Fruit fly (Drosophila melanogaster): ENCODE data around the gene CG5334.

The CG5334 gene

dm6 chrX:14738420-14738819, 36.7 kb upstream of the CG5334 start:
- TF ChIP-seq CG3919 (GFP tag; optimal IDR thresholded peaks at IDR 0.05) = peak; percentile 21
- no peak for TF ChIP-seq CG11294 (GFP tag; IDR thresholded peaks at IDR 0.05)
- TF ChIP-seq CG11762 (GFP tag; optimal IDR thresholded peaks at IDR 0.05; ENCODE audit: insufficient read depth) = no peak
- no peak for TF ChIP-seq spab (GFP tag; optimal IDR thresholded peaks at IDR 0.05)
- TF ChIP-seq CG6276 (GFP tag; optimal IDR thresholded peaks at IDR 0.05) = peak; percentile 15
- no peak for TF ChIP-seq CG6854 (GFP tag; optimal IDR thresholded peaks at IDR 0.05)
- no peak for TF ChIP-seq fkh (GFP tag; optimal IDR thresholded peaks at IDR 0.05)
- TF ChIP-seq CG31627 (GFP tag; optimal IDR thresholded peaks at IDR 0.05) = no peak
- TF ChIP-seq CG32006 (GFP tag; optimal IDR thresholded peaks at IDR 0.05) = peak; percentile 66
- TF ChIP-seq topi (GFP tag; optimal IDR thresholded peaks at IDR 0.05) = no peak
- TF ChIP-seq CG34406 (GFP tag; optimal IDR thresholded peaks at IDR 0.05) = no peak
- TF ChIP-seq dac (GFP tag; optimal IDR thresholded peaks at IDR 0.05) = peak; percentile 18
- TF ChIP-seq svp (GFP tag) = no peak
- TF ChIP-seq CG7368 (GFP tag; optimal IDR thresholded peaks at IDR 0.05) = no peak
- TF ChIP-seq Hr39 (GFP tag; optimal IDR thresholded peaks at IDR 0.05) = peak; percentile 20
- no peak for TF ChIP-seq Blimp-1 (GFP tag; optimal IDR thresholded peaks at IDR 0.05)
- TF ChIP-seq Eip78C (GFP tag) = peak; percentile 50
- no peak for TF ChIP-seq Sox102F (GFP tag; optimal IDR thresholded peaks at IDR 0.05)
- peak; percentile 5 for TF ChIP-seq CG4318 (GFP tag; optimal IDR thresholded peaks at IDR 0.05)
- TF ChIP-seq OdsH (GFP tag; optimal IDR thresholded peaks at IDR 0.05) = peak; percentile 28
- peak; percentile 50 for TF ChIP-seq CG15336 (GFP tag; IDR thresholded peaks at IDR 0.05)
- no peak for TF ChIP-seq esn (GFP tag; optimal IDR thresholded peaks at IDR 0.05)
- TF ChIP-seq Sox14 (GFP tag; optimal IDR thresholded peaks at IDR 0.05) = peak; percentile 19
- TF ChIP-seq Met (GFP tag; optimal IDR thresholded peaks at IDR 0.05) = no peak
- TF ChIP-seq achi (GFP tag; optimal IDR thresholded peaks at IDR 0.05) = peak; percentile 21
- peak; percentile 5 for TF ChIP-seq Eip75B (GFP tag; optimal IDR thresholded peaks at IDR 0.05)
- TF ChIP-seq pdm3 (GFP tag; optimal IDR thresholded peaks at IDR 0.05) = peak; percentile 39
- no peak for TF ChIP-seq Hr38 (GFP tag; optimal IDR thresholded peaks at IDR 0.05)
- TF ChIP-seq CG8119 (GFP tag; IDR thresholded peaks at IDR 0.05) = peak; percentile 43; the same call in 2 of the 3 replicates
- TF ChIP-seq salr (GFP tag; optimal IDR thresholded peaks at IDR 0.05) = no peak
- no peak for TF ChIP-seq ss (GFP tag; optimal IDR thresholded peaks at IDR 0.05)
- TF ChIP-seq CG6163 (GFP tag; IDR thresholded peaks at IDR 0.05) = peak; percentile 27; the same call in 1 of the 3 replicates
- TF ChIP-seq acj6 (GFP tag; optimal IDR thresholded peaks at IDR 0.05) = peak; percentile 15
- TF ChIP-seq Hr4 (GFP tag; optimal IDR thresholded peaks at IDR 0.05) = peak; percentile 30
- TF ChIP-seq CG10631 (GFP tag; optimal IDR thresholded peaks at IDR 0.05) = peak; percentile 18
- TF ChIP-seq lz (GFP tag; optimal IDR thresholded peaks at IDR 0.05) = no peak
- no peak for TF ChIP-seq Gug (GFP tag; IDR thresholded peaks at IDR 0.05)

DNA sequence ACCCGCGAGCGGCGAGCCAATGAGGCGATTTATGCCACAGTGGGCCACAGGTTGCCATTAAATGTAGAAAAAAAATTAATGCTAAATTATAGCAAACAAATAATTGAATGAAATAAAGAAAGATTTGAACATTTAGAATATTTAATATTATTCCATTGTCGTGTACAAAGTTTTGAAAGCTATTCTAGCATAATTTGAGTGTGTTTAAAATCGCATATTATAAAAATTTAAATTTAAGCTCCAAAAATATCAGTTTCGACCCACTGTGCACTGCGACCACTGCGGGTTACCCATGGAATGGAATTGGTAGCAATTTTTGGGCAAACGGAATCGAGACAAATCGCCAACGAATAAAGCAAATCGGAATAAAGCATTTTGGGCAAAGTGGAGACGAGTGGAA, 31.3 kb upstream of the CG5334 start:
- no peak for TF ChIP-seq Ets96B (tag; optimal IDR thresholded peaks at IDR 0.05)
- no peak for TF ChIP-seq CG1621 (tag; optimal IDR thresholded peaks at IDR 0.05)
- no peak for TF ChIP-seq Lpt (GFP tag; optimal IDR thresholded peaks at IDR 0.05)
- TF ChIP-seq vri (GFP tag; optimal IDR thresholded peaks at IDR 0.05) = no peak
- peak; percentile 2 for TF ChIP-seq Hr4 (GFP tag; optimal IDR thresholded peaks at IDR 0.05)
- no peak for TF ChIP-seq Gug (GFP tag; IDR thresholded peaks at IDR 0.05)
- TF ChIP-seq CG15336 (GFP tag; IDR thresholded peaks at IDR 0.05) = peak; percentile 32
- TF ChIP-seq CG6163 (GFP tag; IDR thresholded peaks at IDR 0.05) = 0 out of 3 replicates have a peak, but pooled peaks have one; percentile 12
- no peak for TF ChIP-seq fd85E (GFP tag; optimal IDR thresholded peaks at IDR 0.05)
- no peak for TF ChIP-seq CG3032 (tag; optimal IDR thresholded peaks at IDR 0.05)
- no peak for TF ChIP-seq CG4318 (GFP tag; optimal IDR thresholded peaks at IDR 0.05)
- no peak for TF ChIP-seq CG3919 (GFP tag; optimal IDR thresholded peaks at IDR 0.05)
- peak; percentile 77 for TF ChIP-seq svp (GFP tag)
- peak; percentile 48 for TF ChIP-seq Met (GFP tag; optimal IDR thresholded peaks at IDR 0.05)
- TF ChIP-seq CG31627 (GFP tag; optimal IDR thresholded peaks at IDR 0.05) = peak; percentile 13
- TF ChIP-seq eg (GFP tag; IDR thresholded peaks at IDR 0.05) = peak; percentile 51; the same call in 2 of the 3 replicates
- TF ChIP-seq CG10631 (GFP tag; optimal IDR thresholded peaks at IDR 0.05) = no peak
- TF ChIP-seq CG10669 (GFP tag; optimal IDR thresholded peaks at IDR 0.05) = no peak
- TF ChIP-seq CG8319 (GFP tag; optimal IDR thresholded peaks at IDR 0.05) = no peak
- no peak for TF ChIP-seq CG6808 (GFP tag; optimal IDR thresholded peaks at IDR 0.05)
- no peak for TF ChIP-seq fd59A (GFP tag; optimal IDR thresholded peaks at IDR 0.05)
- TF ChIP-seq cyc (GFP tag; optimal IDR thresholded peaks at IDR 0.05) = no peak
- TF ChIP-seq achi (GFP tag; optimal IDR thresholded peaks at IDR 0.05) = no peak
- no peak for TF ChIP-seq Hr38 (GFP tag; optimal IDR thresholded peaks at IDR 0.05)
- TF ChIP-seq salr (GFP tag; optimal IDR thresholded peaks at IDR 0.05) = no peak
- no peak for TF ChIP-seq Blimp-1 (GFP tag; optimal IDR thresholded peaks at IDR 0.05)
- TF ChIP-seq CG11762 (GFP tag; optimal IDR thresholded peaks at IDR 0.05; ENCODE audit: insufficient read depth) = no peak
- no peak for TF ChIP-seq dsx (GFP tag; optimal IDR thresholded peaks at IDR 0.05; ENCODE audit: poor library complexity, severe bottlenecking)
